Fruit fly (Drosophila melanogaster): Measurements from ENCODE around the gene mub.

The mub gene

DNA sequence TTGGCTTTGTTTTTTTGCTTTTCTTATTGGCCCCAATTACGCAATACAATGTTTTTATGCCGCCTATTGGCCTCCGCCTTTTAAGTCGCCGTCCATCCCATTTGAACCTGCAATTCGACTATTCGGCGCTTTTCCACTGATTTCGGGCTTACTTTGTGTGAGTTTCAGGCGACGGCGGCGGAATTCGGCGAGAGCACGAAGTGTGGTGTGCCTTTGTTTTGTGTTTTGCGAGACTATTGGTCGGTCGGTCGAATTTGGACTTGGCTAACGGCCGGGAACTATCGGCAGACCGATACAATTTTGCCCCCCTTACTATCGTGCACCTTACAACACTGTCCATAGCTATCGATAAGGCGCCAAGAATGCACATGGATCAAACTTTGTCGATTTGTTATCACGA lies 3.5 kb upstream of the mub start, which contains the start of gene P5CDh1 (continued):
- peak; percentile 95 for TF ChIP-seq CG10267 (tag; optimal IDR thresholded peaks at IDR 0.05)
- TF ChIP-seq ftz-f1 (GFP tag; optimal IDR thresholded peaks at IDR 0.05) = peak; percentile 27
- TF ChIP-seq Oaz (GFP tag; IDR thresholded peaks at IDR 0.05) = no peak
- TF ChIP-seq pita (GFP tag; optimal IDR thresholded peaks at IDR 0.05) = no peak
- peak; percentile 93 for TF ChIP-seq chinmo (GFP tag; IDR thresholded peaks at IDR 0.05; ENCODE audit: partially characterized antibody)
- TF ChIP-seq Dip3 (GFP tag; optimal IDR thresholded peaks at IDR 0.05) = peak; percentile 1
- TF ChIP-seq CG30403 (GFP tag; optimal IDR thresholded peaks at IDR 0.05) = peak; percentile 26
- no peak for TF ChIP-seq CG7745 (tag; optimal IDR thresholded peaks at IDR 0.05)
- peak; percentile 54 for TF ChIP-seq B-H2 (GFP tag; optimal IDR thresholded peaks at IDR 0.05)
- peak; percentile 0 for TF ChIP-seq cwo (GFP tag; optimal IDR thresholded peaks at IDR 0.05)
- peak; percentile 78 for TF ChIP-seq hb (GFP tag; IDR thresholded peaks at IDR 0.05; ENCODE audit: partially characterized antibody)
- no peak for TF ChIP-seq CG8388 (GFP tag; optimal IDR thresholded peaks at IDR 0.05)
- no peak for TF ChIP-seq br (optimal IDR thresholded peaks at IDR 0.05)
- peak; percentile 31 for TF ChIP-seq HLH54F (GFP tag; optimal IDR thresholded peaks at IDR 0.05)
- peak; percentile 97 for TF ChIP-seq Dp (GFP tag; optimal IDR thresholded peaks at IDR 0.05)
- TF ChIP-seq fd102C (GFP tag; optimal IDR thresholded peaks at IDR 0.05) = no peak
- TF ChIP-seq CG11085 (GFP tag; IDR thresholded peaks at IDR 0.05) = 0 out of 2 replicates have a peak, but pooled peaks have one; percentile 18
- TF ChIP-seq sob (GFP tag; IDR thresholded peaks at IDR 0.05) = peak; percentile 80
- peak; percentile 74; the same call in 1 of the 3 replicates for TF ChIP-seq mld (GFP tag; IDR thresholded peaks at IDR 0.05; ENCODE audit: partially characterized antibody)
- TF ChIP-seq wek (GFP tag; optimal IDR thresholded peaks at IDR 0.05) = peak; percentile 18
- peak; percentile 1 for TF ChIP-seq CG6765 (GFP tag; optimal IDR thresholded peaks at IDR 0.05)
- peak; percentile 78 for TF ChIP-seq inv (GFP tag; IDR thresholded peaks at IDR 0.05; ENCODE audit: partially characterized antibody)
- peak in 1 of 2 experiments; percentile 51 for TF ChIP-seq Hr51 (GFP tag; optimal IDR thresholded peaks at IDR 0.05)
- TF ChIP-seq CG7928 (GFP tag; optimal IDR thresholded peaks at IDR 0.05) = peak; percentile 3
- no peak for TF ChIP-seq dati (GFP tag; IDR thresholded peaks at IDR 0.05)
- TF ChIP-seq Hmr (GFP tag; optimal IDR thresholded peaks at IDR 0.05) = peak; percentile 1
- 0 out of 3 replicates have a peak, but pooled peaks have one; percentile 38 for TF ChIP-seq ken (GFP tag; IDR thresholded peaks at IDR 0.05)
- no peak for TF ChIP-seq D (optimal IDR thresholded peaks at IDR 0.05)
- no peak for TF ChIP-seq D (GFP tag; optimal IDR thresholded peaks at IDR 0.05)
- TF ChIP-seq CG11504 (tag; optimal IDR thresholded peaks at IDR 0.05) = peak; percentile 19
- peak; percentile 86 for TF ChIP-seq nerfin-2 (GFP tag; IDR thresholded peaks at IDR 0.05; ENCODE audit: partially characterized antibody)
- peak; percentile 50 to 58 for TF ChIP-seq dpn (GFP tag; optimal IDR thresholded peaks at IDR 0.05)
- no peak for TF ChIP-seq pnt (GFP tag; optimal IDR thresholded peaks at IDR 0.05)
- TF ChIP-seq Ssrp (tag; optimal IDR thresholded peaks at IDR 0.05) = no peak
- peak; percentile 48 for TF ChIP-seq her (GFP tag; optimal IDR thresholded peaks at IDR 0.05)
- peak; percentile 60 for TF ChIP-seq mam (GFP tag; optimal IDR thresholded peaks at IDR 0.05)
- TF ChIP-seq CG13287 (GFP tag; IDR thresholded peaks at IDR 0.05; ENCODE audit: partially characterized antibody) = peak; percentile 95
- peak; percentile 49 for TF ChIP-seq zfh2 (GFP tag; optimal IDR thresholded peaks at IDR 0.05)
- peak; percentile 87; the same call in 3 of the 4 replicates for TF ChIP-seq Dll (GFP tag; IDR thresholded peaks at IDR 0.05; ENCODE audit: partially characterized antibody)
- TF ChIP-seq Bgb (GFP tag; IDR thresholded peaks at IDR 0.05; ENCODE audit: partially characterized antibody) = peak; percentile 95
- peak; percentile 61 for TF ChIP-seq NfI (GFP tag; optimal IDR thresholded peaks at IDR 0.05)
- TF ChIP-seq Side (GFP tag; optimal IDR thresholded peaks at IDR 0.05) = peak; percentile 29
- peak; percentile 5 for TF ChIP-seq CG7839 (tag; optimal IDR thresholded peaks at IDR 0.05)
- TF ChIP-seq Med (GFP tag) = peak; percentile 96
- peak; percentile 26; the same call in 1 of the 2 replicates for TF ChIP-seq Xrp1 (GFP tag; IDR thresholded peaks at IDR 0.05)
- peak; percentile 65 for TF ChIP-seq CG32532 (GFP tag; IDR thresholded peaks at IDR 0.05)
- TF ChIP-seq Ets65A (GFP tag) = peak; percentile 95
- no peak for TF ChIP-seq CG11560 (tag; IDR thresholded peaks at IDR 0.05)
- no peak for TF ChIP-seq CG15479 (GFP tag; optimal IDR thresholded peaks at IDR 0.05)
- TF ChIP-seq lola (GFP tag; optimal IDR thresholded peaks at IDR 0.05) = no peak

Measured in whole organism, embryonic.